Worm (Caenorhabditis elegans) whole organism, L2 larva: ENCODE results near the gene tag-115.

ENCODE experiments used
- C34F6.9 ChIP-seq: fragments of 150-350 bp; optimal IDR thresholded peaks from 2 replicates; lab custom pipeline; 2014; ENCODE audit warnings: missing biosample characterization, missing genetic modification characterization
- F13H6.1 ChIP-seq: sonication (generic microtip); optimal IDR thresholded peaks from 2 replicates; lab custom pipeline; 2016; ENCODE audit warnings: missing genetic modification characterization, missing compliant biosample characterization
- R02D3.7 ChIP-seq: fragments of 150-350 bp; optimal IDR thresholded peaks from 2 replicates; lab custom pipeline; 2014; ENCODE audit warnings: missing biosample characterization, missing genetic modification characterization
- ZK546.5 ChIP-seq: sonication (generic microtip); optimal IDR thresholded peaks from 2 replicates; lab custom pipeline; 2017; ENCODE audit warnings: missing biosample characterization, missing genetic modification characterization
- alr-1 ChIP-seq: fragments of 150-350 bp; optimal IDR thresholded peaks from 2 replicates; lab custom pipeline; 2014; ENCODE audit warnings: missing biosample characterization, missing genetic modification characterization
- aly-2 ChIP-seq: fragments of 150-350 bp; optimal IDR thresholded peaks from 2 replicates; lab custom pipeline; 2014; ENCODE audit warnings: missing biosample characterization, missing genetic modification characterization
- ama-1 ChIP-seq: fragments of 150-350 bp; optimal IDR thresholded peaks from 2 replicates; lab custom pipeline; 2018; ENCODE audit warnings: inconsistent platforms
- blmp-1 ChIP-seq: sonication (generic microtip); optimal IDR thresholded peaks from 2 replicates; lab custom pipeline; 2017; ENCODE audit warnings: missing genetic modification characterization, mild to moderate bottlenecking, missing compliant biosample characterization, antibody characterized with exemption, moderate library complexity; ENCODE audit not compliant: insufficient read depth
- ceh-16 ChIP-seq: fragments of 150-350 bp; optimal IDR thresholded peaks from 2 replicates; lab custom pipeline; 2014; ENCODE audit warnings: missing biosample characterization, missing genetic modification characterization
- elt-1 ChIP-seq: fragments of 150-350 bp; optimal IDR thresholded peaks from 2 replicates; lab custom pipeline; 2014; ENCODE audit warnings: missing biosample characterization, missing genetic modification characterization
- elt-3 ChIP-seq: sonication (generic microtip); optimal IDR thresholded peaks from 2 replicates; lab custom pipeline; 2017; ENCODE audit warnings: missing biosample characterization, missing genetic modification characterization
- gmeb-1 ChIP-seq: fragments of 150-350 bp; optimal IDR thresholded peaks from 2 replicates; lab custom pipeline; 2014; ENCODE audit warnings: missing biosample characterization, missing genetic modification characterization
- lin-13 ChIP-seq: fragments of 150-350 bp; optimal IDR thresholded peaks from 2 replicates; lab custom pipeline; 2014; ENCODE audit warnings: missing biosample characterization, missing genetic modification reagents, missing genetic modification characterization
- lin-39 ChIP-seq: fragments of 150-350 bp; optimal IDR thresholded peaks from 2 replicates; lab custom pipeline; 2014; ENCODE audit warnings: missing biosample characterization, missing genetic modification reagents, missing genetic modification characterization
- lsy-2 ChIP-seq, 2 experiments: fragments of 150-350 bp in 1 of 2; sonication (generic microtip) in 1 of 2; optimal IDR thresholded peaks; 2 replicates each; lab custom pipeline; 2014 to 2017; ENCODE audit warnings: missing biosample characterization in 2 of 2, missing genetic modification characterization in 2 of 2
- mbf-1 ChIP-seq: sonication (generic microtip); optimal IDR thresholded peaks from 2 replicates; lab custom pipeline; 2017; ENCODE audit warnings: missing biosample characterization, missing genetic modification characterization
- mdl-1 ChIP-seq, 2 experiments: fragments of 150-350 bp in 1 of 2; sonication (generic microtip) in 1 of 2; optimal IDR thresholded peaks; 2 replicates each; lab custom pipeline; 2017; ENCODE audit warnings: missing biosample characterization in 2 of 2, missing genetic modification characterization in 2 of 2
- nhr-10 ChIP-seq: sonication (generic microtip); optimal IDR thresholded peaks from 2 replicates; lab custom pipeline; 2017; ENCODE audit warnings: missing biosample characterization, missing genetic modification characterization
- nhr-11 ChIP-seq: fragments of 150-350 bp; optimal IDR thresholded peaks from 2 replicates; lab custom pipeline; 2014; ENCODE audit warnings: missing biosample characterization, missing genetic modification characterization
- nhr-129 ChIP-seq: fragments of 150-350 bp; optimal IDR thresholded peaks from 2 replicates; lab custom pipeline; 2014; ENCODE audit warnings: missing biosample characterization, missing genetic modification characterization
- nhr-21 ChIP-seq: fragments of 150-350 bp; optimal IDR thresholded peaks from 2 replicates; lab custom pipeline; 2014; ENCODE audit warnings: missing biosample characterization, missing genetic modification characterization
- nhr-237 ChIP-seq: fragments of 150-350 bp; optimal IDR thresholded peaks from 2 replicates; lab custom pipeline; 2014; ENCODE audit warnings: missing biosample characterization, missing genetic modification characterization
- nhr-25 ChIP-seq: fragments of 150-350 bp; sonication (generic microtip); optimal IDR thresholded peaks from 3 replicates; lab custom pipeline; 2014; ENCODE audit warnings: missing biosample characterization, missing genetic modification characterization
- nhr-6 ChIP-seq: fragments of 150-350 bp; optimal IDR thresholded peaks from 2 replicates; lab custom pipeline; 2014; ENCODE audit warnings: missing biosample characterization, missing genetic modification characterization
- peb-1 ChIP-seq: fragments of 150-350 bp; optimal IDR thresholded peaks from 2 replicates; lab custom pipeline; 2014; ENCODE audit warnings: missing biosample characterization, missing genetic modification characterization
- skn-1 ChIP-seq: sonication (generic microtip); optimal IDR thresholded peaks from 2 replicates; lab custom pipeline; 2017; ENCODE audit warnings: missing biosample characterization, missing genetic modification characterization
- unc-39 ChIP-seq: fragments of 150-350 bp; optimal IDR thresholded peaks from 2 replicates; lab custom pipeline; 2014; ENCODE audit warnings: missing biosample characterization, missing genetic modification characterization
- unc-62 ChIP-seq: fragments of 150-350 bp; optimal IDR thresholded peaks from 2 replicates; lab custom pipeline; 2014; ENCODE audit warnings: missing biosample characterization, missing genetic modification reagents, missing genetic modification characterization
- ztf-1 ChIP-seq: fragments of 200-800 bp; sonication (Bioruptor generic); conservative IDR thresholded peaks from 2 replicates; pipeline ENCODE4 v1.3.6; 2022; ENCODE audit warnings: missing genetic modification characterization, missing compliant biosample characterization

The tag-115 gene

DNA sequence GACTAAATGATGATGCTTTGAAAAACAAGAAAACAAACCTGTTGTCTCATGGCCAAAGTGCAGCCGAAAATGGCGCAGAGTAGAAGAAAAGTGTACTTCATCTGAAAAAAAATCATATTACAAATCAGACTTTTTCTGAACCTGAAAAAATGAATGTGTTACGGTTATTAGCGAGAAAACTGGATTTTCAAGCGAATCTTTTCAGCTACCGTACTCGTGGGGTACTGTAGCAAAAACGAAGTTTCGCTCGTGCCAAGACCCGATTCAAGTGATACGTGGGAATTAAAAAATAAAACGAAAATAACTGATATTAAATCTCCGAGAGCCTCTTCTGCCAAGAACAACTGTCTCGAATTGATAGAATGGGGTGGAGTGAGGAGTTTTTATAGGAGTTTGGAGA, 13.0 kb upstream of the tag-115 start, which contains the start of gene ttr-51:
Gene ttr-51 (minus strand): TSS at position 101 of the 400 bp plus-strand sequence.
- TF ChIP-seq nhr-129 (tag; lab: Kevin White, UChicago) = peak; percentile 17
- TF ChIP-seq mdl-1 (tag; optimal IDR thresholded peaks at IDR 0.05; lab: Kevin White, UChicago) = no peak
- TF ChIP-seq lsy-2 (tag; optimal IDR thresholded peaks at IDR 0.05; lab: Kevin White, UChicago) = peak in 1 of 2 experiments; percentile 1
- no peak for TF ChIP-seq skn-1 (tag; lab: Kevin White, UChicago)

DNA sequence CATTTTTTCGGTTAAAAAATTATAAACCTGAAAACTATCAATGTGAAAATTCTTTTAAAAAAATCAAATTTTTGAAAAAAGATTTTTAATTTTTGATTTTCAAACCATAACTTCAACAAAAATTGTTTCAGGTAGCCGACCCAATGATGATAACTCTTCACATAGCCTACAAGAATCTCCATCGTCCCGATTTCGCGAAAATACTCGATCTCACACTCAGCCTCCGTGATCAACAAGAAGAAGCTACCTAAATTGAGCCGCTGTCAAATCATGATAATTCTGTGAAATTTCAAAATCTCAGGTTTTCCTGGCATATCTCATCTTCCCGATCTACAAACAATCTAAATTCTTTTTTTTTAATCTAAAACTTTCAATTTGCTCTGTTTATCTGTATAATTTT, 11.0 kb upstream of the tag-115 start:
- no peak for TF ChIP-seq ceh-16 (tag; lab: Kevin White, UChicago)
- no peak for TF ChIP-seq lsy-2 (tag; optimal IDR thresholded peaks at IDR 0.05; lab: Kevin White, UChicago)
- TF ChIP-seq R02D3.7 (tag; lab: Kevin White, UChicago) = no peak

DNA sequence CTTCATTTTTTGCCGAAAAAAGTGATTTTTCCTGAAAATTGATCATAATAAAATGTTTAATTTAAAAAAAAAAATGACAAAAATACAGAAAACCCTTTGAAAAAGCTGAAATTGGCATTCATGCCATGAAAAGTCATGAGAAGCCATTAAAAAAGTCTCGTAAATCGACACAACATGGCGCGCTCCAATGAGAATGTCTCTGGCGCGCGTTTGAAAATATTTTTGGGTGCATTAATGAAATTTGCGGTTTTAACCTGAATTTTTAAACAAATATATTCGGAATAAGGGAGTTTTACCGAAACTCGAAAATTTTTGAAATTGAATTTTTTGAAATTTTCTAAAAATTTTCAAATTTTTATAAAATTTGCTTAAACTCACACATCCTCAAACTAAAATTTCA, 8.6 kb upstream of the tag-115 start:
- TF ChIP-seq peb-1 (no peak), nhr-237 (tag; lab: Kevin White, UChicago) (no peak), unc-39 (tag; lab: Kevin White, UChicago) (no peak), lin-39 (tag; lab: Kevin White, UChicago) (no peak), unc-62 (GFP tag; lab: Kevin White, UChicago) (no peak)

DNA sequence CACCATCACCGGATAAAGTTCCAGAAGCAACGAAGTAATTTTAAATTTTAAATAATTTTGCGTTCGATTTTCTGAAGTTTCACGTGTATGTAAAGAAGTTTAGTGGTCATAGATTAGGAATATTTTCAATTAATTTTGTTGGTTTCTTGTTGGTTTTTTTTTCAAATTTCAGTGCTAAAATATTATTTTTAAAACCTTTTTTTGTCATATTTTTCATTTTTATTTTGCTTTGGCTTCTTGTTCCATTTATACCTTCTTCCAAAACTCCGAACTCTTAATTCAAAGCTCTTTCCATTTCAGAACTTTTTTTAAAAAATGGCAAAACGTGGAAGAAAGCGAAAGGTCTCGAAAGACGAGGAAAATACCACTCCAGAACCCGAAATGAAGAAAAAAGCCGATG, 7.7 kb upstream of the tag-115 start, which contains the start of gene JC8.7:
Gene JC8.7 (plus strand): TSS at position 301 of the 400 bp plus-strand sequence.
- TF ChIP-seq alr-1 (tag; lab: Kevin White, UChicago) (no peak), ceh-16 (tag; lab: Kevin White, UChicago) (no peak), elt-1 (tag; lab: Kevin White, UChicago) (no peak)

DNA sequence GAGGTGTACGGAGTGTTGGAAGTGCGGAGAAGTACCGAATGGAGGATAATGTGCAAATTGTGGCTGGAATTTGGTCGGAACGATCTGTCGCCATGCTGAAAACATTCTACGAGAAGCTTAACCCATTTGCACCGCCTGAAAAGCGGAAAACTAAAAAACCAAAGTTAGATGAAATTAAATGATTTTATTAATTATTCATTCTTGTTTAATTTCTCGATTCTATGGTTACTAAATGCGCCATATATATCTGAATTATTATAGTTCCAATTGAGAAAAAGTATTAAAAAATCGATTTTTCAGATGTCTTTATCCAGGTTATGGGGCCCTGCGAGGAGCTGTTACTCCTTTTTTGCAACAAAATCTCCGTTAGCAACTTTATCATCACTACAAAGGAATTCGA, 4.8 kb upstream of the tag-115 start, which contains the start of gene cox-11:
Gene cox-11 (plus strand): TSS at position 301 of the 400 bp plus-strand sequence.
- TF ChIP-seq ceh-16 (tag; lab: Kevin White, UChicago) (no peak), unc-62 (GFP tag; lab: Kevin White, UChicago) (no peak), nhr-237 (tag; lab: Kevin White, UChicago) (no peak), elt-3 (tag; lab: Kevin White, UChicago) (no peak), unc-39 (tag; lab: Kevin White, UChicago) (no peak), blmp-1 (tag; lab: Kevin White, UChicago) (no peak)

DNA sequence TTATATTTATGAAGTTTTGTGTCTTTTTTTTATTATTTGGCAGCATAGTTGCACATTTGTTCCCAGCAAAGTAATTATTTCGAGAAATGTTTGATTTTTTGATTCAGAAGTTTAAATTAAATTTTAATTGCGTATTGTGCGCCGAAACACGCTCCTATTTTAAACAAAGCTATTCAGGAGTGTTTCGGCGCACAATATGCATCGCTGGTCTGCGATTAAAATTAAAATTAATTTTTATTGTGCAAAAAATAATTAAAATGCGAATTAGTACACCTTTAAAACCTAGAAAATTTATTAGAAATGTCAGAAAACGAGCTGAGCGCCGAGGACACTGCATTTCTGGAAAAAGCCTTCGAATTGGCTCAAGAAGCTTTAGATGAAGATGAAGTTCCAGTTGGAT, 4.2 kb upstream of the tag-115 start, which contains the start of gene JC8.4:
Gene JC8.4 (plus strand): TSS at position 301 of the 400 bp plus-strand sequence.
- TF ChIP-seq C34F6.9 (tag; lab: Kevin White, UChicago) (no peak), mdl-1 (tag; optimal IDR thresholded peaks at IDR 0.05; lab: Kevin White, UChicago) (no peak), unc-62 (GFP tag; lab: Kevin White, UChicago) (no peak), nhr-10 (tag; lab: Kevin White, UChicago) (no peak), nhr-21 (tag; lab: Kevin White, UChicago) (no peak), lsy-2 (tag; optimal IDR thresholded peaks at IDR 0.05; lab: Kevin White, UChicago) (no peak), F13H6.1 (tag; lab: Kevin White, UChicago) (no peak), nhr-6 (no peak)

DNA sequence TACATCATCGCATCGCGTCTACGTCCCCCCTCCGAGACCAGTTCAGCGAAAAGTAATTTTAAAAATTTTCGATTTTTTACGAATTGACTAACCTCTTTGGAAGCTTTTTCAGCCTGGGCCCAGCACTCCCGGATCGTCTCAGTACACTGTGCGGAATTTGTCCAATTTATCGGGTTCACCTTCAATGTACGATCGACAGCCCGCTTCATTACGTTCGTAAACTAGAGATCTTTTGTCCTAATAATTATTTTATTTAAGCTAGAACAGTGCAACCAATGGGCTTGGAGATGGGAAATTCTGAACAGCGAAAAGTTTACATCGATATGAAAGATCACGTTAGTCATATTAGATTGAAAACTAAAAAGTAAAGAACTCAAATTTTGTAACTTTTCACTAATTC, 2.1 kb upstream of the tag-115 start:
- TF ChIP-seq skn-1 (tag; lab: Kevin White, UChicago) = no peak
- no peak for TF ChIP-seq nhr-25 (tag; lab: Kevin White, UChicago)
- TF ChIP-seq mbf-1 (tag; lab: Kevin White, UChicago) = no peak
- TF ChIP-seq nhr-10 (tag; lab: Kevin White, UChicago) = no peak
- TF ChIP-seq ztf-1 (GFP tag; lab: Robert Waterston, UW) = no peak
- TF ChIP-seq aly-2 (tag; lab: Kevin White, UChicago) = no peak
- TF ChIP-seq lin-13 (GFP tag; lab: Kevin White, UChicago) = no peak

DNA sequence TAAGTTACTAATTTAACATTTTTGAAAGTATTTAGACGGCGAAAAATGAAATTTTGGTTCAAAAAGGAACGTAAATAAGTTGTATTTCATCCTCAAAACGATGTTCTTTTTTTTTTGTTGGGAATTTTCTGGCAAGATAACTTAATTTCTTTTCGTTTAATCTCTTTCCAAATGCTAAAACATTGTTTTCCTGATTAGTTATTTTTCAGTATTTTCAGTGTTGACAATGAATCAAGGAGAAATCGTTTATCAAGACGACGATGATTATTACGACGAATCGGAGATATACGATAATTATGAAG, 1.6 kb upstream of the tag-115 start, which contains the start of gene lin-54:
Gene lin-54 (plus strand): TSS at position 203 of the 302 bp plus-strand sequence.
- TF ChIP-seq gmeb-1 (tag; lab: Kevin White, UChicago) = no peak
- no peak for TF ChIP-seq ama-1 (lab: Kevin White, UChicago)
- no peak for TF ChIP-seq ZK546.5 (tag; lab: Kevin White, UChicago)
- TF ChIP-seq nhr-11 (tag; lab: Kevin White, UChicago) = no peak
- no peak for TF ChIP-seq aly-2 (tag; lab: Kevin White, UChicago)
- no peak for TF ChIP-seq blmp-1 (tag; lab: Kevin White, UChicago)
- TF ChIP-seq unc-39 (tag; lab: Kevin White, UChicago) = no peak
- TF ChIP-seq F13H6.1 (tag; lab: Kevin White, UChicago) = no peak
- TF ChIP-seq C34F6.9 (tag; lab: Kevin White, UChicago) = no peak
